Worm (Caenorhabditis elegans): ENCODE data around the gene try-3.

The try-3 gene

ce11 chrIV:6552036-6552435 is 4.9 kb upstream of the try-3 start:
- no peak for TF ChIP-seq unc-62 (GFP tag; optimal IDR thresholded peaks at IDR 0.05)

DNA sequence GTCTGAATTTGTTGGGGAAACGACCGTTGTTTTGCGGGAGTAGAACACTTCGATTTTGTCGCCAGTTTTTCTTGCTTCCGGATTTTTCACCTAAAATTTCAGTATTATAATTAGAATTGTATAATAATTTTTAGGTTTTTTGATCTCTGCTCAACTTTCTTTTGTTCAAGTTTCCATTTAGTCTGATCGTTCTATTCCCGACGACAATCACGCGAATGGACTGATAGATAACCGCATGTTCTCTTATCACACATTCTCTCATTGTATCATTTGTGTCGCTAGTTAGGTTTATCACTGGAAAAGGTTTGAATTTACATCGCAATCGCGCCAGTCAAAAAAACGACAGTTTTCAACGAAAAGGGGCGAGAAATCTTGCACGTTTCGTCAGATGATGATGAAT is 2.1 kb upstream of the try-3 start:
- TF ChIP-seq unc-62 (GFP tag; optimal IDR thresholded peaks at IDR 0.05), result no peak

- TF ChIP-seq unc-62 (GFP tag; optimal IDR thresholded peaks at IDR 0.05), result no peak
Measured at ce11 chrIV:6555388-6556330, 1.3 kb upstream of the try-3 start, which contains the start of gene paqr-1. Gene paqr-1, minus strand, starts transcription at chrIV:6555438.

- TF ChIP-seq unc-62 (GFP tag; optimal IDR thresholded peaks at IDR 0.05), result no peak
Measured at ce11 chrIV:6560434-6560833, 3.5 kb downstream of the try-3 start, which contains the start of gene best-9. Gene best-9, plus strand, starts transcription at chrIV:6560734.

DNA sequence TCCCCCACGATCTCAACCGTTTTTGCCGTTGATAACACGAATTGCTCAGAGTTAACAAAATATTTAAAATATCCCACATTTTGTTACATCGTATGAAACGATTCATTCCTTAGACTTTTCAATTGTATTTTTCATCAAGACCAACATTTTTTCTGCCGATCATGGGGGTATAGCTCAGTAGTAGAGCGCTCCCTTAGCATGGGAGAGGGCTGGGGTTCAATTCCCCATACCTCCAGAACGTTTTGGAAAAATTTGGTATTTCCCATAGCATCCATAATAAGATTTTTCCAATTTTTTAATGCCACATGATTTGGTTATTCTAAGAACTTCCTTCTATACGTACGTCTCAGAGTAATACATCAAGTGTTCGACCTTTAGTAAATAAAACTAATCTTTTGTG is 5.1 kb downstream of the try-3 start:
- TF ChIP-seq unc-62 (GFP tag; optimal IDR thresholded peaks at IDR 0.05), result no peak

ce11 chrIV:6565605-6566004 is 8.7 kb downstream of the try-3 start:
- no peak for TF ChIP-seq unc-62 (GFP tag; optimal IDR thresholded peaks at IDR 0.05)

ce11 chrIV:6572238-6572637 is 15.3 kb downstream of the try-3 start, which contains the start of gene bicd-1:
Gene bicd-1, minus strand, starts transcription at chrIV:6572338.
- TF ChIP-seq unc-62 (GFP tag; optimal IDR thresholded peaks at IDR 0.05), result no peak

ce11 chrIV:6572655-6573054 is 15.7 kb downstream of the try-3 start:
- no peak for TF ChIP-seq unc-62 (GFP tag; optimal IDR thresholded peaks at IDR 0.05)

ce11 chrIV:6574343-6574742 is 17.4 kb downstream of the try-3 start:
- no peak for TF ChIP-seq unc-62 (GFP tag; optimal IDR thresholded peaks at IDR 0.05)

- TF ChIP-seq unc-62 (GFP tag; optimal IDR thresholded peaks at IDR 0.05), result no peak
Measured at ce11 chrIV:6575959-6576727, 19.2 kb downstream of the try-3 start.

DNA sequence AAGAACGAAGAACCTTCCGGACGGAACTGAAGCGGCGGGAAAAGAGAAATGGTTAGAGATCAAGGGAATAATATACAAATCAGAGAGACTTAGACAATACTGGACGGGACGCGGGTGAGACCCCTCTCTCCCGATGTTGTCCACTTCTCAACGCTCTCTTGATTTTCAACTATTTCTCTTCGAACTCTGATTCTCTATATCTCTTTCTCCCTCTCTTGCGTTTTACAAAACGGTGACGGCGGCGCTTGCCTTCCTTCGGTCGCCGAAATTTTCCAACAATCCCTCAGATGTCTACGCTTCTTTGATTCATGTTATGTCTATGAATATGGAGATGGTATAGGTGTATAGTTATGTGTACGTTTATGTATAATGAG is 19.8 kb downstream of the try-3 start:
- no peak for TF ChIP-seq unc-62 (GFP tag; optimal IDR thresholded peaks at IDR 0.05)

ce11 chrIV:6577914-6578313 is 21.0 kb downstream of the try-3 start, which contains the start of gene C43G2.3:
Gene C43G2.3, plus strand, starts transcription at chrIV:6578214.
- no peak for TF ChIP-seq unc-62 (GFP tag; optimal IDR thresholded peaks at IDR 0.05)

- no peak for TF ChIP-seq unc-62 (GFP tag; optimal IDR thresholded peaks at IDR 0.05)
Measured at ce11 chrIV:6581658-6582057, 24.7 kb downstream of the try-3 start.

ce11 chrIV:6582604-6583003 is 25.6 kb downstream of the try-3 start, which contains the start of gene odr-8:
Gene odr-8, minus strand, starts transcription at chrIV:6582704.
- no peak for TF ChIP-seq unc-62 (GFP tag; optimal IDR thresholded peaks at IDR 0.05)

ce11 chrIV:6585397-6585921 is 28.5 kb downstream of the try-3 start, which contains the start of the genes F38A5.2 and dnj-11:
Gene F38A5.2, minus strand, starts transcription at chrIV:6585400.
Gene dnj-11, plus strand, starts transcription at chrIV:6585871.
- no peak for TF ChIP-seq unc-62 (GFP tag; optimal IDR thresholded peaks at IDR 0.05)

- no peak for TF ChIP-seq unc-62 (GFP tag; optimal IDR thresholded peaks at IDR 0.05)
Measured at ce11 chrIV:6588080-6588613, 31.2 kb downstream of the try-3 start.
